Worm (Caenorhabditis elegans): Measurements from ENCODE around the gene swan-1.
A peak's percentile ranks its signal among the peaks of the same experiment; 100 is the strongest.

DNA sequence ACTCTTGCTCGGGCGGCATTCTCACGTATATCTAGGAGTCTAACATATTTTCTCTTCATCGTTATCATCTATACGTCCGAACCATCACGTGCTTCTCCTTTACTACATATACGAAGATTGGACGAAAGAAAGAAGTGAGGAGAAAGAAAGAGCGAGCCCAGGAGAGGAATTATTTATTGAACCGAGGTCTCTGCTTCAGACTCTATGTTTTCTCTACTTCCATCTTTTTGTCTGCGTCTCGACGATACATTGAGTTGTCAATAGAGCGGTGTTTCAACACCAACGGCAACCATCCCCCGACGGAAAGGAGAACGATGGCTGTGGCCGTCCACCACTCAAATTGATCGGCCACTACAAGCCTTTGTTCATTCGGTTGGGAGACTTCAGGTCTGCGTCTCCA is 17.7 kb downstream of the swan-1 start:
- TF ChIP-seq eyg-1 (tag; optimal IDR thresholded peaks at IDR 0.05) = no peak
- TF ChIP-seq nhr-11 (tag; optimal IDR thresholded peaks at IDR 0.05) = no peak
- TF ChIP-seq ceh-9 (tag; optimal IDR thresholded peaks at IDR 0.05) = no peak
- TF ChIP-seq Y22D7AL.16 (tag; optimal IDR thresholded peaks at IDR 0.05) = peak; percentile 27
- no peak for TF ChIP-seq fkh-10 (GFP tag; optimal IDR thresholded peaks at IDR 0.05)
- peak; percentile 34 for TF ChIP-seq elt-2 (tag; optimal IDR thresholded peaks at IDR 0.05)
- TF ChIP-seq unc-55 (GFP tag; optimal IDR thresholded peaks at IDR 0.05) = peak; percentile 86
- peak; percentile 85 for TF ChIP-seq ceh-18 (tag; optimal IDR thresholded peaks at IDR 0.05)
